Worm (Caenorhabditis elegans): ENCODE data around the gene F17E9.15.

- TF ChIP-seq cog-1 (tag; optimal IDR thresholded peaks at IDR 0.05) (no peak), med-1 (GFP tag; optimal IDR thresholded peaks at IDR 0.05; ENCODE audit: insufficient read depth) (no peak), ztf-23 (GFP tag; IDR thresholded peaks at IDR 0.05) (no peak), klf-2 (GFP tag; conservative IDR thresholded peaks at IDR 0.05) (no peak), T22C8.4 (GFP tag; IDR thresholded peaks at IDR 0.05) (no peak), ztf-29 (GFP tag; IDR thresholded peaks at IDR 0.05) (no peak), flt-1 (GFP tag; IDR thresholded peaks at IDR 0.05) (no peak), tab-1 (GFP tag; IDR thresholded peaks at IDR 0.05) (no peak), ref-1 (GFP tag; conservative IDR thresholded peaks at IDR 0.05) (no peak)
Observed at ce11 chrIV:8369135-8369534, 21.9 kb downstream of the F17E9.15 start, which contains the start of gene D2096.6.
